Fruit fly (Drosophila melanogaster) whole organism, prepupa: ENCODE results near the gene CG2901.

ENCODE experiments used
- CG10631 ChIP-seq: fragments of 200-800 bp; sonication (Bioruptor generic); optimal IDR thresholded peaks from 2 replicates; lab custom pipeline; 2016; ENCODE audit warnings: missing biosample characterization, missing genetic modification characterization
- CG10669 ChIP-seq: fragments of 200-800 bp; sonication (Bioruptor generic); optimal IDR thresholded peaks from 3 replicates; lab custom pipeline; 2018; ENCODE audit warnings: missing biosample characterization, mild to moderate bottlenecking, missing genetic modification characterization, moderate library complexity
- CG11294 ChIP-seq: fragments of 200-800 bp; sonication (Bioruptor generic); IDR thresholded peaks from 2 replicates; pipeline ENCODE4 v1.3.6; 2022; ENCODE audit warnings: missing biosample characterization, missing genetic modification characterization
- CG11762 ChIP-seq: fragments of 200-800 bp; sonication (Bioruptor generic); optimal IDR thresholded peaks from 3 replicates; lab custom pipeline; 2016; ENCODE audit warnings: missing biosample characterization, missing genetic modification characterization; ENCODE audit not compliant: insufficient read depth
- CG15336 ChIP-seq: fragments of 200-800 bp; sonication (Bioruptor generic); IDR thresholded peaks from 2 replicates; pipeline ENCODE4 v1.3.6; 2022; ENCODE audit warnings: missing biosample characterization, missing genetic modification characterization
- CG1621 ChIP-seq: fragments of 200-800 bp; sonication (Bioruptor generic); optimal IDR thresholded peaks from 3 replicates; lab custom pipeline; 2018; ENCODE audit warnings: missing biosample characterization, mild to moderate bottlenecking, missing genetic modification characterization
- CG16779 ChIP-seq: fragments of 200-800 bp; sonication (Bioruptor generic); optimal IDR thresholded peaks from 3 replicates; lab custom pipeline; 2017; ENCODE audit warnings: missing biosample characterization, mild to moderate bottlenecking, missing genetic modification characterization
- CG32006 ChIP-seq: fragments of 200-800 bp; sonication (Bioruptor generic); optimal IDR thresholded peaks from 3 replicates; lab custom pipeline; 2017; ENCODE audit warnings: missing biosample characterization, mild to moderate bottlenecking, missing genetic modification characterization
- CG3919 ChIP-seq: fragments of 200-800 bp; sonication (Bioruptor generic); optimal IDR thresholded peaks from 3 replicates; lab custom pipeline; 2016; ENCODE audit warnings: missing biosample characterization, missing genetic modification characterization
- CG6163 ChIP-seq: fragments of 200-800 bp; sonication (Bioruptor generic); IDR thresholded peaks from 3 replicates; pipeline ENCODE4 v1.3.6; 2022; ENCODE audit warnings: missing biosample characterization, missing genetic modification characterization
- CG6276 ChIP-seq: fragments of 200-800 bp; sonication (Bioruptor generic); optimal IDR thresholded peaks from 2 replicates; lab custom pipeline; 2017; ENCODE audit warnings: missing biosample characterization, mild to moderate bottlenecking, missing genetic modification characterization
- CG7368 ChIP-seq: fragments of 200-800 bp; sonication (Bioruptor generic); optimal IDR thresholded peaks from 3 replicates; lab custom pipeline; 2016; ENCODE audit warnings: missing biosample characterization, missing genetic modification characterization
- CG8319 ChIP-seq: fragments of 200-800 bp; sonication (Bioruptor generic); optimal IDR thresholded peaks from 3 replicates; lab custom pipeline; 2016; ENCODE audit warnings: missing biosample characterization, missing genetic modification characterization
- Eip75B ChIP-seq: fragments of 200-800 bp; sonication (Bioruptor generic); optimal IDR thresholded peaks from 3 replicates; lab custom pipeline; 2016; ENCODE audit warnings: missing biosample characterization, missing genetic modification characterization
- Eip93F ChIP-seq: fragments of 200-800 bp; sonication (Bioruptor generic); optimal IDR thresholded peaks from 2 replicates; lab custom pipeline; 2016; ENCODE audit warnings: missing biosample characterization, mild to moderate bottlenecking, missing genetic modification characterization
- Hr38 ChIP-seq: sonication (Bioruptor generic); optimal IDR thresholded peaks from 2 replicates; lab custom pipeline; 2016; ENCODE audit warnings: missing biosample characterization, missing genetic modification characterization
- Hr39 ChIP-seq: fragments of 200-800 bp; sonication (Bioruptor generic); optimal IDR thresholded peaks from 2 replicates; lab custom pipeline; 2016; ENCODE audit warnings: missing biosample characterization, missing genetic modification characterization
- Smox ChIP-seq: fragments of 200-800 bp; sonication (Bioruptor generic); optimal IDR thresholded peaks from 3 replicates; lab custom pipeline; 2016; ENCODE audit warnings: missing biosample characterization, missing genetic modification characterization
- Sox102F ChIP-seq: fragments of 200-800 bp; sonication (Bioruptor generic); optimal IDR thresholded peaks from 2 replicates; lab custom pipeline; 2016; ENCODE audit warnings: missing biosample characterization, mild to moderate bottlenecking, missing genetic modification characterization
- dac ChIP-seq: fragments of 200-800 bp; sonication (Bioruptor generic); optimal IDR thresholded peaks from 2 replicates; lab custom pipeline; 2017; ENCODE audit warnings: missing biosample characterization, mild to moderate bottlenecking, missing genetic modification characterization
- eg ChIP-seq: fragments of 200-800 bp; sonication (Bioruptor generic); IDR thresholded peaks from 3 replicates; pipeline ENCODE4 v1.3.6; 2022; ENCODE audit warnings: missing biosample characterization, missing genetic modification characterization
- esn ChIP-seq: fragments of 200-800 bp; sonication (Bioruptor generic); optimal IDR thresholded peaks from 2 replicates; lab custom pipeline; 2016; ENCODE audit warnings: missing biosample characterization, mild to moderate bottlenecking, missing genetic modification characterization, moderate library complexity
- fd59A ChIP-seq: fragments of 200-800 bp; sonication (Bioruptor generic); optimal IDR thresholded peaks from 2 replicates; lab custom pipeline; 2017; ENCODE audit warnings: missing biosample characterization, mild to moderate bottlenecking, missing genetic modification characterization, missing genetic modification reagents
- fkh ChIP-seq: fragments of 200-800 bp; sonication (Bioruptor generic); optimal IDR thresholded peaks from 3 replicates; lab custom pipeline; 2017; ENCODE audit warnings: missing biosample characterization, mild to moderate bottlenecking, missing genetic modification characterization, moderate library complexity
- net ChIP-seq: fragments of 200-800 bp; sonication (Bioruptor generic); optimal IDR thresholded peaks from 3 replicates; lab custom pipeline; 2016; ENCODE audit warnings: missing biosample characterization, missing genetic modification characterization
- pdm3 ChIP-seq: fragments of 200-800 bp; sonication (Bioruptor generic); optimal IDR thresholded peaks from 3 replicates; lab custom pipeline; 2016; ENCODE audit warnings: missing biosample characterization, missing genetic modification characterization
- spab ChIP-seq: fragments of 200-800 bp; sonication (Bioruptor generic); optimal IDR thresholded peaks from 2 replicates; lab custom pipeline; 2017; ENCODE audit warnings: missing biosample characterization, mild to moderate bottlenecking, missing genetic modification characterization, missing genetic modification reagents
- ss ChIP-seq, 2 experiments: fragments of 200-800 bp; sonication (Bioruptor generic); optimal IDR thresholded peaks; 2 replicates in 1 of 2; 3 replicates in 1 of 2; lab custom pipeline; 2017 to 2018; ENCODE audit warnings: mild to moderate bottlenecking in 2 of 2, missing biosample characterization in 2 of 2, missing genetic modification characterization in 2 of 2, moderate library complexity in 1 of 2
- svp ChIP-seq: fragments of 200-800 bp; sonication (Bioruptor generic); peaks from one replicate; lab custom pipeline; 2016; ENCODE audit warnings: missing biosample characterization, missing genetic modification characterization
- topi ChIP-seq: fragments of 200-800 bp; sonication (Bioruptor generic); optimal IDR thresholded peaks from 3 replicates; lab custom pipeline; 2016; ENCODE audit warnings: missing biosample characterization, missing genetic modification characterization
- vri ChIP-seq: fragments of 200-800 bp; sonication (Bioruptor generic); optimal IDR thresholded peaks from 3 replicates; lab custom pipeline; 2016; ENCODE audit warnings: missing biosample characterization, mild to moderate bottlenecking, missing genetic modification characterization

Gene CG2901

dm6 chrX:3868456-3869023 lies 40.5 kb downstream of the CG2901 start, which contains the start of gene CG2930 (continued):
- peak; percentile 95 for TF ChIP-seq esn (GFP tag; lab: Kevin White, UChicago)
- peak; percentile 95 for TF ChIP-seq CG8319 (GFP tag; lab: Kevin White, UChicago)
- peak; percentile 86 for TF ChIP-seq Eip93F
- peak; percentile 95 for TF ChIP-seq Eip75B
- peak; percentile 97 for TF ChIP-seq fd59A (GFP tag; lab: Kevin White, UChicago)
- TF ChIP-seq ss (GFP tag; optimal IDR thresholded peaks at IDR 0.05; lab: Kevin White, UChicago): peak; percentile 95 to 97
- TF ChIP-seq eg: peak; percentile 98
- peak; percentile 97 for TF ChIP-seq topi (GFP tag; lab: Kevin White, UChicago)

dm6 chrX:3869092-3869491 lies 41.1 kb downstream of the CG2901 start:
- TF ChIP-seq CG6163 (GFP tag; lab: Robert Waterston, UW) (no peak), fkh (GFP tag; lab: Kevin White, UChicago) (peak; percentile 36), vri (GFP tag; lab: Kevin White, UChicago) (peak; percentile 16)

DNA sequence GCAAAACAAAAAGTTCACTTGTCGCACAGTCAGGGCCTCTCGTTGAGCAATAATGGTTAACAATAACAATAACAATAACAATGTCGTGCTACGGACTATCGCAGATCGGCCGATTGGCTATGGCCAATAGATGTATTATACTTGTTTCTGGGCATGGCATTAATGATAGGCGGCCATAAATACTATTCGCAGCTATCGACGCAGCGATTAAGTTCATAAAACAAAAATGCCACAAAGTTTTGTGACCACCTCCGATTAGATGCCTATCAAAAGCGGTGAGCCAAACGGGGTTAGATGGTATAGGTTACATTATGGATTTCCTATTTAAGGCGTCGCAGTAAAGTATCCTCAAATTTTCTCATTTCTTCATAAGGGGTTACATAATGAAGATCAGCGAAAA lies 42.6 kb downstream of the CG2901 start:
- no peak for TF ChIP-seq CG6276 (GFP tag; lab: Kevin White, UChicago)
- TF ChIP-seq Hr38 (GFP tag; lab: Kevin White, UChicago): no peak

- peak; percentile 70 for TF ChIP-seq svp
- no peak for TF ChIP-seq CG6163 (GFP tag; lab: Robert Waterston, UW)
- no peak for TF ChIP-seq CG11762 (GFP tag; lab: Kevin White, UChicago)
- TF ChIP-seq CG10669: no peak
- no peak for TF ChIP-seq esn (GFP tag; lab: Kevin White, UChicago)
- no peak for TF ChIP-seq Hr39 (GFP tag; lab: Kevin White, UChicago)
- TF ChIP-seq CG8319 (GFP tag; lab: Kevin White, UChicago): no peak
- no peak for TF ChIP-seq pdm3 (GFP tag; lab: Kevin White, UChicago)
- TF ChIP-seq Smox (GFP tag; lab: Kevin White, UChicago): no peak
- no peak for TF ChIP-seq Sox102F (GFP tag; lab: Kevin White, UChicago)
- TF ChIP-seq CG3919 (GFP tag; lab: Kevin White, UChicago): no peak
- TF ChIP-seq eg: 0 out of 3 replicates have a peak, but pooled peaks have one; percentile 31
- TF ChIP-seq CG10631 (GFP tag; lab: Kevin White, UChicago): no peak
These were observed 44.0 kb downstream of the CG2901 start, which contains the start of gene yin for dm6 chrX:3871889-3872409. Gene yin, minus strand, starts transcription at chrX:3871939.

DNA sequence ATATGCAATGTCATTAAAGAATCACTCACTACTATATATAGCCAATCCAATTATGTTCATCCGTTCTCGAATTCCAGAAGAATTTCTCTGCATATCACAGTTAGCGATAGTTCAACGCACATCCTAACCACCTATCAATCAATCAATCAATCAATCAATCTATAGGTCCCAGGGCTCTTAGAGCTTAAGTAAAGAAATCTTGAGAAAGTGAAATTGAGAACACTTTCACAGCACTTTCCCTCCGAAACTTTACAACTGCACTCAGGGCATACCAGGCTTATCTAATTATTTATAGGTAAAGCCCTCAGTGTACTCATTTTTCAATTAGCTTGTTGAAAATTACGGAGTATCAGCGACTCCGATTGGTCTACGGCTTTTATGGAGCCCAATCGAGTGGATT lies 46.5 kb downstream of the CG2901 start:
- TF ChIP-seq CG3919 (GFP tag; lab: Kevin White, UChicago) (no peak), dac (GFP tag; lab: Kevin White, UChicago) (no peak), CG11762 (GFP tag; lab: Kevin White, UChicago) (no peak), spab (no peak), CG1621 (tag; lab: Kevin White, UChicago) (no peak), fkh (GFP tag; lab: Kevin White, UChicago) (no peak), CG15336 (GFP tag; lab: Robert Waterston, UW) (no peak), CG16779 (tag; lab: Kevin White, UChicago) (no peak), CG32006 (GFP tag; lab: Kevin White, UChicago) (no peak), Smox (GFP tag; lab: Kevin White, UChicago) (no peak), CG11294 (GFP tag; lab: Robert Waterston, UW) (no peak), CG7368 (GFP tag; lab: Kevin White, UChicago) (no peak), pdm3 (GFP tag; lab: Kevin White, UChicago) (no peak), Sox102F (GFP tag; lab: Kevin White, UChicago) (no peak), topi (GFP tag; lab: Kevin White, UChicago) (no peak), net (GFP tag; lab: Kevin White, UChicago) (no peak)
- TF ChIP-seq, all 60 proteins: peak for 0
